Worm (Caenorhabditis elegans) whole organism, L4/young adult: ENCODE results near the gene Y38H6C.18.
"Not testable (repeated sequence)": the region's sequence is repeated elsewhere in the genome, so short reads cannot be mapped to it uniquely, and the experiment has no call there.

ENCODE experiments used
- W03F9.2 ChIP-seq: fragments of 150-350 bp; optimal IDR thresholded peaks from 2 replicates; lab custom pipeline; 2014; ENCODE audit warnings: missing biosample characterization, missing genetic modification characterization
- dao-5 ChIP-seq: sonication (generic microtip); optimal IDR thresholded peaks from 2 replicates; lab custom pipeline; 2016; ENCODE audit warnings: missing genotype, missing genetic modification characterization, moderate library complexity, missing compliant biosample characterization
- him-1 ChIP-seq: sonication (generic microtip); optimal IDR thresholded peaks from 2 replicates; lab custom pipeline; 2016; ENCODE audit warnings: missing genotype, missing genetic modification reagents, missing genetic modification characterization, missing compliant biosample characterization

Gene Y38H6C.18

ce11 chrV:20547048-20547447 lies at the start of gene Y38H6C.18:
Gene Y38H6C.18 (minus strand): TSS chrV:20547148.
- no peak for TF ChIP-seq him-1 (tag; lab: Kevin White, UChicago)
- no peak for TF ChIP-seq W03F9.2
- no peak for TF ChIP-seq dao-5 (tag; lab: Kevin White, UChicago)

DNA sequence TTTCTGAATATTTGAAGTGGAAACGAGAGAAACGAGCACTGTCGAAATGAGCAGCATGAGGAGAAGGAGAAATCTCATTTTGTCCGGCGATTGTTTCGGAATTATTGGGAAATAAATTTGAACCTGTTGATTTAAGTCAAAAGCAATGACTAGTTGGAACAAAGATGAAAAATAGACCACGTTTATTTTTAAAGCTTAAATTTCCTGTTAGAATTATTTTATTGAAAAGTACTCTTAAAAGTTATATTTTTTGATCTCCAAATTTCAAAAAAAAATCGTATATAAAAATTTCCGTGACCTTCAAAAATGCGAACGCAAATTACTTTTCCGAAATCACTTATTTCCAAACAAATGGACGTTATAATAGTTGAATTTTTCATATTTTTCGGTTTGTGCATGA lies 48.7 kb upstream of the Y38H6C.18 start, which contains the start of gene F26F2.11:
TSS of gene F26F2.11 (minus strand) at position 101 of the 400 bp plus-strand sequence.
- TF ChIP-seq dao-5 (tag; lab: Kevin White, UChicago) (no peak), W03F9.2 (no peak), him-1 (tag; lab: Kevin White, UChicago) (no peak)

ce11 chrV:20594746-20595145 lies 47.8 kb upstream of the Y38H6C.18 start, which contains the start of gene F26F2.10:
Gene F26F2.10 (minus strand): TSS chrV:20594846.
- no peak for TF ChIP-seq dao-5 (tag; lab: Kevin White, UChicago)
- TF ChIP-seq W03F9.2: no peak
- TF ChIP-seq him-1 (tag; lab: Kevin White, UChicago): no peak

ce11 chrV:20580511-20581040 lies 33.6 kb upstream of the Y38H6C.18 start, which contains the start of gene F26F2.7:
Gene F26F2.7 (plus strand): TSS chrV:20580990.
- no peak for TF ChIP-seq dao-5 (tag; lab: Kevin White, UChicago)
- peak; percentile 95 for TF ChIP-seq W03F9.2
- peak; percentile 1 for TF ChIP-seq him-1 (tag; lab: Kevin White, UChicago)

DNA sequence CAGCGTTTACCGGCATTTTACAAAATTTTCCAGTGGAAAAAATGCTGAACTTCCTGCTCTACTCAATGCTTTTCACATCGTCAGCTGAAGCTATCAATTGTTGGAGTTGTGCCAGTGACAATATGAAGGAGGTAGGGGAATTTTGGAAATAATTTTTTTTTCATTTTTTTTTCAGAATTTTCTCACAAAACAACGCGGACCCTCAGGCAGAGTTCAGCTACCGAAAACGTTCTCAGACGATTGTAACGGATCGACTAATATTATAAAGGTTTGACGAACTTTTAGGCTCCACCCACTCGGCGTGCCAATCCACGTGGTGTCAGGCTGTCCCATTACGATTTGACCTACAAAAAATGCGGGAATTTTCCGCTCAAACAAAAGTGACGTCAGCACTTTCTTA lies 32.6 kb upstream of the Y38H6C.18 start, which contains the start of gene F26F2.8:
TSS of gene F26F2.8 (plus strand) at position 13 of the 400 bp plus-strand sequence.
- TF ChIP-seq dao-5 (tag; lab: Kevin White, UChicago) (no peak), W03F9.2 (no peak), him-1 (tag; lab: Kevin White, UChicago) (no peak)

DNA sequence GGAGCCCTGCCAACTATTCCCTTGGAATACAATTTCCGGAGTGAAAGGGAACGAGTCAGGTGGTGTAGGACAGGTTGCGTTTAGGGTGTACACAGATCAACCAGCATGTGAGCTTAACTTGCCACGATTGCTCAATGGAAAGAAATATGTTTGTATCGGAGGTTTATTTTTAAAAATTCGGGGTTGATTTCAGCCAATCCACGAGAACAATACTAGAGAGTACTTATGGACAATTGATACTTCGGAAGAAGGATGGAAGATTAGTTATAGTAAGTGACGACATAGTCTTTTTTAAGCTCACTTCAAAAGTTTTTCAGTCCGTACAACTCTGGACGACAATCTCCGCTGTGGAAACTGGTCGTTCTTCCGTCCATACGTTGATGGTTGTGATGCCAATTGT lies 27.9 kb upstream of the Y38H6C.18 start:
- TF ChIP-seq him-1 (tag; lab: Kevin White, UChicago) (no peak), W03F9.2 (no peak), dao-5 (tag; lab: Kevin White, UChicago) (no peak)

DNA sequence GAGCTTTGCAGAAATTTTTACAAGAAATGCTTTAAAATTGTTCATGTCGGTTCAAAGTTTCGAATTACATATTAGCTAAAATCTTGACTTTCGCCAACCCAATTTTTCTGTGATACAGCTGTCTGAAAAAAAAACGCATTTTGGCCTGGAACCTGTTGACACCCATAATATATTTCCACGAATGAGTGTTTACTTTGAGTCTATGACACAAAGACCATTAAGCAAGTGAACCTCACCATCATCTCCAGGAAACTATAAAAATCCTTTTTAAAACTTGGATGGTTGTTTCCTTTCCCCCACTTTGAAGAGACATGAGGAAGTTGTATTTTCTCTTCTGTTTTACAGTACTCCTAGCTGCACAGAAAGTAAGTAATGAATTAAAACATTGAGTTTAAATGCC lies 27.4 kb upstream of the Y38H6C.18 start, which contains the start of gene clec-263:
TSS of gene clec-263 (plus strand) at position 301 of the 400 bp plus-strand sequence.
- TF ChIP-seq him-1 (tag; lab: Kevin White, UChicago): no peak
- no peak for TF ChIP-seq W03F9.2
- TF ChIP-seq dao-5 (tag; lab: Kevin White, UChicago): no peak

DNA sequence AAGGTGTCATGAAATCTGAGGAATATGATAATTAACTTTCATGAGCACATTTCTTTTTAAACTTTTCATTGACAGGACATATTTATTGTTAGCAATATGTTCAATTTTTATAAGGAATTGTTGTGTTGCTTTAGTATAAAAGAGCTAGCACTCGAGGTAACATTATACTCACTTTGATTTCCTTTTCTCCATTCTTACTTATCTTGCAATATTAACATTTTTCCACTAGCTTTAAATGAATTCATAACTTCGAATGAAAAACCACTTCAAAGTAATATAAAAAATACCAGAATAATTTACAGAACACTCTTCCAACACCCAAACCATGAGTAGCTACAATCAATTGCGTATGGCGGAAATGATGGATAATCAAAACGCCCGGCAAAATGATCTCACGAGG lies 26.4 kb upstream of the Y38H6C.18 start, which contains the start of gene F26F2.5:
TSS of gene F26F2.5 (plus strand) at position 301 of the 400 bp plus-strand sequence.
- no peak for TF ChIP-seq him-1 (tag; lab: Kevin White, UChicago)
- no peak for TF ChIP-seq dao-5 (tag; lab: Kevin White, UChicago)
- no peak for TF ChIP-seq W03F9.2

DNA sequence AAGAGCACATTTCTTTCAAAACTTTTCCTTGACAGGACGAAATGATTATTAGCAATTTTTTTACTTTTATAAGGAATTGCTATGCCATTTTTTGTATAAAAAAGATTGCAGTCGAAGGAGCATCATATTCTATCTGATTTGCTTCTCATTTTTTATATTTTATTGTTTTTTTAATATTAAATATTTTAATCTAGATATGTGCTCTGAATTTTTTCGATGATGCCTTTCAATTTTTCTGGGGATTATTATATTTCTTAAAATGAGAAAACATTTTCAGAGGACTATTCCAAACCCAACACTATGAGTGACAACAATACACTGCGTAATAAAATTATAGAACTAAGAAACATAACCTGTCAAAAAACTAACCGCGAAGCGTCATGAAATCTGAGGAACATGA lies 22.0 kb upstream of the Y38H6C.18 start, which contains the start of gene F26F2.4:
TSS of gene F26F2.4 (plus strand) at position 301 of the 400 bp plus-strand sequence.
- not testable (repeated sequence) for TF ChIP-seq him-1 (tag; lab: Kevin White, UChicago); dao-5 (tag; lab: Kevin White, UChicago); W03F9.2

- TF ChIP-seq him-1 (tag; lab: Kevin White, UChicago): no peak
Measured at ce11 chrV:20566454-20566853, 19.5 kb upstream of the Y38H6C.18 start, which contains the start of gene F26F2.3. Gene F26F2.3 (minus strand): TSS chrV:20566554.

DNA sequence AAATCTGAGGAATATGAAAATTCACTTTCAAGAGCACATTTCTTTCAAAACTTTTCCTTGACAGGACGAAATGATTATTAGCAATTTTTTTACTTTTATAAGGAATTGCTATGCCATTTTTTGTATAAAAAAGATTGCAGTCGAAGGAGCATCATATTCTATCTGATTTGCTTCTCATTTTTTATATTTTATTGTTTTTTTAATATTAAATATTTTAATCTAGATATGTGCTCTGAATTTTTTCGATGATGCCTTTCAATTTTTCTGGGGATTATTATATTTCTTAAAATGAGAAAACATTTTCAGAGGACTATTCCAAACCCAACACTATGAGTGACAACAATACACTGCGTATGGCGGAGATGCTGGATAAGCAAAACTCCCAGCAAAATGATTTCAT lies 17.1 kb upstream of the Y38H6C.18 start, which contains the start of gene F26F2.13:
TSS of gene F26F2.13 (plus strand) at position 301 of the 400 bp plus-strand sequence.
- not testable (repeated sequence) for TF ChIP-seq dao-5 (tag; lab: Kevin White, UChicago); him-1 (tag; lab: Kevin White, UChicago); W03F9.2

DNA sequence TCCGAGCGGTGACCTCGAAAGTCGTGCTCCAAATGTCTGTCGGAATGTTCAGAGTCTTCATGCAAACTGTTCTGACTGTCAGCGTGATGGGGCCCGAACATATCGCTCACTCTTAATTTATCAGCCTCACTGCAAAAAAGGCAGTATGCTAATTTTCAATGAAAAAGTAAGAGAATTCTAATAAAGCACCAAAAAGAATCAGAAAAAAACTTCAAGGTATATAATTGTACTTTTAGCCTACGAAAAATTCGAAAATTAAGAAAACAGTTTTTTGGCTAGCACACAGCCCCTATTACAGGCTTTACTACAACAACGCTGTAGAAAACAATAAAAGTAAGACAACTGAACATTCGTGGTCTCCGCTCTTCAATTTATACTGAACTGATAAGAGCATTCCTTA lies 14.8 kb upstream of the Y38H6C.18 start, which contains the start of gene F26F2.1:
TSS of gene F26F2.1 (minus strand) at position 101 of the 400 bp plus-strand sequence.
- TF ChIP-seq dao-5 (tag; lab: Kevin White, UChicago) (no peak), W03F9.2 (no peak), him-1 (tag; lab: Kevin White, UChicago) (no peak)

DNA sequence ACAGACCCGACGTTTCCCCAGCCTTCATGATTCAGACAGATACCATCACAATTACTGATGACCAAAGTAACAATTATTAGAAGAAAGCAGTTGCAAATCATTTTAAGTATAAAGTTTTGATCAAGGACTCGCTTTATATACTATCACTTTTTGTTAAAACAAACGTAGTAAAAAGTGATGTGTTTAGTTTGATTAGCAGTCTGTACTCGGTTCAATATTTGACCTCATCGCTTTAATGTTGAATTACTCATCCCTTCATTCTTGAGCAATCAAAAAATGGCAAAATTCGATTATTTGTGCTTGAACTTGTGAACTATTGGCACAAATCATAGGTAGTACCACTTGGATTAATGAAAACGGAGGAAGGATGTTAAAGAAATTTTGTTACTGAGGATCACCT lies 11.3 kb upstream of the Y38H6C.18 start, which contains the start of gene abf-4:
TSS of gene abf-4 (minus strand) at position 101 of the 400 bp plus-strand sequence.
- TF ChIP-seq dao-5 (tag; lab: Kevin White, UChicago) (no peak), him-1 (tag; lab: Kevin White, UChicago) (no peak), W03F9.2 (no peak)

DNA sequence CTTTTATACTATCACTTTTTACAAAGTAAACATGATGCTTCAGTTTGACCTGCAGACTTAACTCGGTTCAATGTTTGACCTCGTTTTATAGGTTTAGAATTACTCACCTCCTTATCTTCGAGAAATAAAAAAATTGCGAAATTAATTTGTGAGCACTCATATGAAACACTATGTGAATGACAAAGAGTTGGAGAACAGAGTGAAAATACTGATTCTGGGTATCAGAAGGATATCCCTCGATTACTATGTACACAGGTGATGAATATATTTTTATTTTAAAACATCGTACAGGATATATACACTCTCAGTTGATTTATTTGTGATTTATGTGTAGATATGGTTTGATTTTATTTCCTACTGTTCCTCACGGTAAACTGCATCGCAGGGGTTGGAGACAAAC lies 9.3 kb upstream of the Y38H6C.18 start, which contains the start of gene Y38H6C.23:
TSS of gene Y38H6C.23 (minus strand) at position 101 of the 400 bp plus-strand sequence.
- no peak for TF ChIP-seq W03F9.2
- TF ChIP-seq dao-5 (tag; lab: Kevin White, UChicago): no peak
- no peak for TF ChIP-seq him-1 (tag; lab: Kevin White, UChicago)
